Worm (Caenorhabditis elegans) whole organism, midembryonic: ENCODE results near the gene str-260.

Source experiments
- T22C8.4 ChIP-seq: fragments of 200-800 bp; sonication (Bioruptor generic); IDR thresholded peaks from 2 replicates; pipeline ENCODE4 v1.3.6; 2022; ENCODE audit warnings: missing genetic modification characterization, missing compliant biosample characterization
- cog-1 ChIP-seq: sonication (generic microtip); optimal IDR thresholded peaks from 2 replicates; lab custom pipeline; 2016; ENCODE audit warnings: missing genetic modification characterization, missing compliant biosample characterization
- flt-1 ChIP-seq: fragments of 200-800 bp; sonication (Bioruptor generic); IDR thresholded peaks from 2 replicates; pipeline ENCODE4 v1.3.6; 2022; ENCODE audit warnings: missing genetic modification characterization, missing compliant biosample characterization
- klf-2 ChIP-seq: fragments of 200-800 bp; sonication (Bioruptor generic); conservative IDR thresholded peaks from 2 replicates; pipeline ENCODE4 v1.3.6; 2022; ENCODE audit warnings: missing genetic modification reagents, missing genetic modification characterization, missing compliant biosample characterization
- med-1 ChIP-seq: sonication (generic microtip); optimal IDR thresholded peaks from 2 replicates; lab custom pipeline; 2017; ENCODE audit warnings: missing genetic modification characterization, mild to moderate bottlenecking, missing compliant biosample characterization, antibody characterized with exemption, missing genetic modification reagents; ENCODE audit not compliant: insufficient read depth
- ref-1 ChIP-seq: fragments of 200-800 bp; sonication (Bioruptor generic); conservative IDR thresholded peaks from 2 replicates; pipeline ENCODE4 v1.3.6; 2022; ENCODE audit warnings: missing genetic modification reagents, missing genetic modification characterization, missing compliant biosample characterization
- tab-1 ChIP-seq: fragments of 200-800 bp; sonication (Bioruptor generic); IDR thresholded peaks from 2 replicates; pipeline ENCODE4 v1.3.6; 2022; ENCODE audit warnings: missing genetic modification characterization, missing compliant biosample characterization
- ztf-23 ChIP-seq: fragments of 200-800 bp; sonication (Bioruptor generic); IDR thresholded peaks from 2 replicates; pipeline ENCODE4 v1.3.6; 2022; ENCODE audit warnings: missing genetic modification reagents, missing genetic modification characterization, missing compliant biosample characterization
- ztf-29 ChIP-seq: fragments of 200-800 bp; sonication (Bioruptor generic); IDR thresholded peaks from 2 replicates; pipeline ENCODE4 v1.3.6; 2022; ENCODE audit warnings: missing genetic modification reagents, missing genetic modification characterization, missing compliant biosample characterization

The str-260 gene

DNA sequence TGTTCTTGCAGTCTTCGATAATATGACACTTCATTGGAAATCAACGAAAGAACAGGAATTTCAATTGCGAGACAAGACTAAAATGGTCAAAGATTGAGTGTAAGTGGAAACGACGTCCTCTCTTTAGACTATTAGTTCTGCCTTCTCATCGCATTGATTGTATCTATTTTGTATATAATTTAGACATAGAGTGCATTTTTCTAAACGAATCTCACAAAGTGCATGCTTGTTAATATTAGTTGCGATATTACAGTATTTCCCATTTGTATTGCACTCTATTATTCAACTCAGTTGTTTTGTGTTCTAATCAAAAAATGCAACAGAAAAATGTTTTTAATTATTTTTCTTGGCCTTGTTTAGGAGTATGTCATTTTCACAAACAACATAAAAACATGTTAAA, 11.3 kb downstream of the str-260 start, which contains the start of gene nhr-93:
Gene nhr-93, minus strand, starts transcription at position 101 of the 400 bp plus-strand sequence.
- TF ChIP-seq cog-1 (no peak), ztf-23 (GFP tag; lab: Robert Waterston, UW) (no peak), tab-1 (GFP tag; lab: Robert Waterston, UW) (no peak), flt-1 (GFP tag; lab: Robert Waterston, UW) (no peak), ref-1 (no peak), med-1 (GFP tag; lab: Kevin White, UChicago) (no peak), T22C8.4 (GFP tag; lab: Robert Waterston, UW) (no peak), ztf-29 (no peak), klf-2 (GFP tag; lab: Robert Waterston, UW) (no peak)

DNA sequence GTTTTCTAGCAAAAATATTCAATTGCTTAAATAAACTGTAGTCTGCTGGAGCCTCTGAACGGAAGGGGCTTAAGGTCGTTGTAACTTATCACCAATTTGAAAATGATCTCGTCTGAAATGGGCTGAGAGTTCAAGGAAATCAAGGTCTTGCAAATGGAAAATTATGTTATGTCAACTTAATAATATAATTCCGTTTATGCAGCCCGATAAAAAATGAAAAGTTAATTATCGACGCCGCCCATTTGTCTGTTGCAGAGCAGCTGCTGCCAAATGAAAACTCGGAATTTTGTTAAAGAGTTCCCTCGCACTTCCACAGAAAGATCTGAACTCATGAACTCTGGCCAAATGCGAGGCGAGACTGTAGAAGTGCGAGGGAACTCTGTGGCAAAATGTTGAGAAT, 14.1 kb downstream of the str-260 start, which contains the start of gene srbc-67:
Gene srbc-67, minus strand, starts transcription at position 101 of the 400 bp plus-strand sequence.
- TF ChIP-seq ztf-29 = no peak
- no peak for TF ChIP-seq tab-1 (GFP tag; lab: Robert Waterston, UW)
- TF ChIP-seq ztf-23 (GFP tag; lab: Robert Waterston, UW) = no peak

- TF ChIP-seq ref-1 = no peak
- TF ChIP-seq ztf-29 = no peak
- no peak for TF ChIP-seq tab-1 (GFP tag; lab: Robert Waterston, UW)
- no peak for TF ChIP-seq T22C8.4 (GFP tag; lab: Robert Waterston, UW)
- no peak for TF ChIP-seq med-1 (GFP tag; lab: Kevin White, UChicago)
- TF ChIP-seq ztf-23 (GFP tag; lab: Robert Waterston, UW) = no peak
- TF ChIP-seq cog-1 = no peak
- no peak for TF ChIP-seq klf-2 (GFP tag; lab: Robert Waterston, UW)
- no peak for TF ChIP-seq flt-1 (GFP tag; lab: Robert Waterston, UW)
Measured at ce11 chrV:3543344-3543743, 16.4 kb downstream of the str-260 start, which contains the start of gene nhr-222. Gene nhr-222 (minus strand): TSS chrV:3543444.

DNA sequence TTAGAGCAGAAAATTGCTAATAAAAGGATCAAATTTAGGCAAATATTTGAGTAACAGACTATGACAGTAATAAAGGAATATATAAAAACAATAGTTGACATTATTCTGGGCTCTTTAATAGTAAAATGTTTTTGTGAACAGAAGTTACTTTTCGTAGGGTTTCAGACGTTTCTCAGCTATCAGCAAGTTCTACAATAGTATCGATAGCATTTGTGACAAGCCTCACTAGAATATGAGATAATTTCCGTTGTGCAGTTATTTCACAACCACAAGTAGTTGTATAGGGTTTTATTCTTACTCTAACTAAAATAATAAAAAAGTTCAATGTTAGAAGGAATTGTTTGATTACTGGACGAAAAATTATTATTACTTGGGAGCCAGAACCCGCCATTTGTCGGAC, 19.5 kb downstream of the str-260 start, which contains the start of gene srbc-68:
Gene srbc-68, minus strand, starts transcription at position 101 of the 400 bp plus-strand sequence.
- TF ChIP-seq flt-1 (GFP tag; lab: Robert Waterston, UW) = no peak
- no peak for TF ChIP-seq ztf-23 (GFP tag; lab: Robert Waterston, UW)
- no peak for TF ChIP-seq tab-1 (GFP tag; lab: Robert Waterston, UW)
- no peak for TF ChIP-seq T22C8.4 (GFP tag; lab: Robert Waterston, UW)
- TF ChIP-seq klf-2 (GFP tag; lab: Robert Waterston, UW) = no peak
- no peak for TF ChIP-seq med-1 (GFP tag; lab: Kevin White, UChicago)
- TF ChIP-seq ztf-29 = no peak
- no peak for TF ChIP-seq cog-1

DNA sequence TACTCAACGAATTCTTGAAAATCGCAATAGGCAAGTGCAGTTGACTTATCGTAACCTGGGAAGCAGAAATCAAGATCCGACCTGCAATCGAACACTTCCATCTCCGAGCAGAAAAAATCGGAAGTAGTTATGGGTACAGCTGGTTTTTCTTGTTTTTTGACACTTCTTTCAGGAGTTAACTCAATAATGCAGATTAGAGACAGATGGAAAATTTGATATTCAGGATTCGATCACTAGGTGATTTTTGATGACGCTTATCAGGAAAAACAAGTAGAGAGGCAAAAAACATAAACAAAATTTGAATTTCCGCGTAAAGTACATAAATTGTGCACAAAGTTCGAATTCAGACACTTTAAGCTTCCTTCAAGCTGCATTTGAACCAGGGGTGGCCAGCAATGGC, 21.8 kb downstream of the str-260 start, which contains the start of gene srw-130:
Gene srw-130, minus strand, starts transcription at position 101 of the 400 bp plus-strand sequence.
- no peak for TF ChIP-seq T22C8.4 (GFP tag; lab: Robert Waterston, UW)
- no peak for TF ChIP-seq med-1 (GFP tag; lab: Kevin White, UChicago)
- no peak for TF ChIP-seq cog-1
- no peak for TF ChIP-seq tab-1 (GFP tag; lab: Robert Waterston, UW)
- no peak for TF ChIP-seq klf-2 (GFP tag; lab: Robert Waterston, UW)
- TF ChIP-seq ztf-23 (GFP tag; lab: Robert Waterston, UW) = no peak
- no peak for TF ChIP-seq ztf-29
- no peak for TF ChIP-seq ref-1
- TF ChIP-seq flt-1 (GFP tag; lab: Robert Waterston, UW) = no peak

DNA sequence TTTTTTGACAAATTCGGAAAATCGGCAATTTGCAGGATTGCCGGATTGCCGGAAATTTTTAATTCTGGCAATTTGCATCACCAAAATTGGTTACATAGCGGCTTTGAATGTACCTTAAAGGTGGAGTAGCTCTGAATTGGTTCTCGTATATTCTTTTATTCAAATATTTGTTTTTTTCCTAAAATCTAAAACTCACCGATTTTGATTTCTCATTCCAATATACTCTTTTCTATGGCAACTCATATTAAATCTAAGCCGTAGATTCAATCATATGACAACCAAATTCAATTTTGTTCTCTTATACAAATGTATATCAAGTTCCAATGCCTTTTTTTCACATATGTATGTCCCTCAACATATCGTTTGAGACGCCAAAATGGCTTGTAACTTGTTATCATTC, 22.6 kb downstream of the str-260 start, which contains the start of gene sri-21:
Gene sri-21, plus strand, starts transcription at position 301 of the 400 bp plus-strand sequence.
- TF ChIP-seq T22C8.4 (GFP tag; lab: Robert Waterston, UW) (no peak), ref-1 (no peak), flt-1 (GFP tag; lab: Robert Waterston, UW) (no peak), med-1 (GFP tag; lab: Kevin White, UChicago) (no peak), tab-1 (GFP tag; lab: Robert Waterston, UW) (no peak)

ce11 chrV:3551765-3552164, 24.8 kb downstream of the str-260 start, which contains the start of gene grl-28:
Gene grl-28 (minus strand): TSS chrV:3551865.
- TF ChIP-seq cog-1 (no peak), flt-1 (GFP tag; lab: Robert Waterston, UW) (no peak), klf-2 (GFP tag; lab: Robert Waterston, UW) (no peak), ref-1 (no peak), med-1 (GFP tag; lab: Kevin White, UChicago) (no peak), tab-1 (GFP tag; lab: Robert Waterston, UW) (no peak), ztf-29 (no peak), ztf-23 (GFP tag; lab: Robert Waterston, UW) (no peak), T22C8.4 (GFP tag; lab: Robert Waterston, UW) (no peak)

- no peak for TF ChIP-seq tab-1 (GFP tag; lab: Robert Waterston, UW)
- TF ChIP-seq ztf-29 = no peak
- no peak for TF ChIP-seq flt-1 (GFP tag; lab: Robert Waterston, UW)
- no peak for TF ChIP-seq T22C8.4 (GFP tag; lab: Robert Waterston, UW)
- no peak for TF ChIP-seq cog-1
- no peak for TF ChIP-seq ref-1
- TF ChIP-seq ztf-23 (GFP tag; lab: Robert Waterston, UW) = no peak
- no peak for TF ChIP-seq med-1 (GFP tag; lab: Kevin White, UChicago)
- no peak for TF ChIP-seq klf-2 (GFP tag; lab: Robert Waterston, UW)
Measured at ce11 chrV:3552740-3553469, 25.9 kb downstream of the str-260 start, which contains the start of gene T24A6.20. Gene T24A6.20 (plus strand): TSS chrV:3553134.

DNA sequence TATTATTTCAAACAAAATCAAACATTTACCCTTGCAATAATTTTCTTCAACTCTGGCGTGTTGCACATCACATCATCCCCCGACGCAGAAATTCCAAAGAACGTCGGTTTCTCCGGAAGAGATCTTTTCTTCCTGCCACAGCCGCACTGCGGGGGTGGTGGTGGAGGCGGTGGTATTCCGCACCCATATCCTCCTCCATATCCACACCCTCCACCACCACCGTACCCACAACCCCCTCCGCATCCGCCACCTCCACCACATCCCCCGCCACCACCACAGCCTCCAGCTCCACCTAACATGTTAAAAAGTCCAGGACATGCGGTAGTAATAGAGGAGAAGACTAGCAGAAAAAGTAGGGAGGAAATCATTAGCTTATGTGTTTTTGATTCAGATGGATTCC, 27.9 kb downstream of the str-260 start, which contains the start of gene grl-29:
Gene grl-29, minus strand, starts transcription at position 368 of the 400 bp plus-strand sequence.
- no peak for TF ChIP-seq flt-1 (GFP tag; lab: Robert Waterston, UW)
- 0 out of 2 replicates have a peak, but pooled peaks have one; percentile 19 for TF ChIP-seq ztf-23 (GFP tag; lab: Robert Waterston, UW)
